Worm (Caenorhabditis elegans) whole organism, L1 larva: ENCODE measurements around the gene fbxa-182.

Experiments
- C04F5.9 ChIP-seq: sonication (generic microtip); optimal IDR thresholded peaks from 2 replicates; lab custom pipeline; 2016; ENCODE audit warnings: missing genetic modification characterization, missing compliant biosample characterization
- C16A3.4 ChIP-seq: fragments of 150-350 bp; optimal IDR thresholded peaks from 2 replicates; lab custom pipeline; 2014; ENCODE audit warnings: missing biosample characterization, missing genetic modification characterization
- F16B12.6 ChIP-seq: fragments of 150-350 bp; optimal IDR thresholded peaks from 2 replicates; lab custom pipeline; 2014; ENCODE audit warnings: missing biosample characterization, missing genetic modification characterization
- Y116A8C.19 ChIP-seq: sonication (generic microtip); optimal IDR thresholded peaks from 2 replicates; lab custom pipeline; 2016; ENCODE audit warnings: missing compliant biosample characterization, missing genetic modification characterization, borderline replicate concordance
- aha-1 ChIP-seq: fragments of 150-350 bp; optimal IDR thresholded peaks from 2 replicates; lab custom pipeline; 2014; ENCODE audit warnings: missing biosample characterization, missing genetic modification characterization
- aly-2 ChIP-seq: fragments of 150-350 bp; optimal IDR thresholded peaks from 2 replicates; lab custom pipeline; 2014; ENCODE audit warnings: missing biosample characterization, missing genetic modification characterization
- blmp-1 ChIP-seq: fragments of 150-350 bp; optimal IDR thresholded peaks from 2 replicates; lab custom pipeline; 2014; ENCODE audit warnings: missing biosample characterization, missing genetic modification characterization
- ceh-8 ChIP-seq: fragments of 200-800 bp; sonication (Bioruptor generic); optimal IDR thresholded peaks from 2 replicates; lab custom pipeline; 2018; ENCODE audit warnings: mild to moderate bottlenecking, missing genetic modification characterization, moderate library complexity, missing compliant biosample characterization
- ceh-82 ChIP-seq, 3 experiments: fragments of 150-350 bp in 1 of 3; sonication (generic microtip) in 2 of 3; optimal IDR thresholded peaks; 2 replicates each; lab custom pipeline; 2014 to 2017; ENCODE audit warnings: missing biosample characterization in 3 of 3, missing genetic modification characterization in 3 of 3
- ceh-88 ChIP-seq: fragments of 200-800 bp; sonication (Bioruptor generic); IDR thresholded peaks from 2 replicates; pipeline ENCODE4 v1.3.6; 2022; ENCODE audit warnings: missing genetic modification characterization, missing compliant biosample characterization
- ceh-90 ChIP-seq: sonication (generic microtip); optimal IDR thresholded peaks from 2 replicates; lab custom pipeline; 2016; ENCODE audit warnings: missing genetic modification characterization, missing compliant biosample characterization
- dpl-1 ChIP-seq, 3 experiments: fragments of 150-350 bp in 2 of 3; sonication (generic microtip) in 1 of 3; optimal IDR thresholded peaks; 2 replicates each; lab custom pipeline; 2014 to 2017; ENCODE audit warnings: missing biosample characterization in 3 of 3, missing genetic modification characterization in 3 of 3, missing genetic modification reagents in 3 of 3
- dsc-1 ChIP-seq: sonication (generic microtip); optimal IDR thresholded peaks from 2 replicates; lab custom pipeline; 2016; ENCODE audit warnings: mild to moderate bottlenecking, missing genetic modification characterization, missing compliant biosample characterization
- efl-1 ChIP-seq, 4 experiments: fragments of 150-350 bp; optimal IDR thresholded peaks in 3 of 4; peaks in 1 of 4; 1 replicate in 1 of 4; 2 replicates in 3 of 4; lab custom pipeline; 2014; ENCODE audit warnings: missing biosample characterization in 2 of 4, missing genetic modification characterization in 2 of 4, missing genetic modification reagents in 2 of 4
- efl-3 ChIP-seq: fragments of 200-800 bp; sonication (Bioruptor generic); optimal IDR thresholded peaks from 2 replicates; lab custom pipeline; 2018; ENCODE audit warnings: mild to moderate bottlenecking, missing genetic modification characterization, missing compliant biosample characterization
- egl-13 ChIP-seq: sonication (generic microtip); optimal IDR thresholded peaks from 2 replicates; lab custom pipeline; 2016; ENCODE audit warnings: missing genotype, missing genetic modification reagents, missing genetic modification characterization, missing compliant biosample characterization
- egl-27 ChIP-seq, 2 experiments: fragments of 150-350 bp in 1 of 2; sonication (generic microtip); optimal IDR thresholded peaks; 3 replicates each; lab custom pipeline; 2017 to 2018; ENCODE audit warnings: missing biosample characterization in 2 of 2, missing genetic modification characterization in 2 of 2, missing genetic modification reagents in 2 of 2
- ets-5 ChIP-seq: fragments of 200-800 bp; sonication (Bioruptor generic); IDR thresholded peaks from 2 replicates; pipeline ENCODE4 v1.3.6; 2022; ENCODE audit warnings: missing genetic modification characterization, missing compliant biosample characterization
- fkh-10 ChIP-seq: sonication (generic microtip); optimal IDR thresholded peaks from 2 replicates; lab custom pipeline; 2017; ENCODE audit warnings: missing biosample characterization, missing genetic modification reagents, missing genetic modification characterization
- fkh-4 ChIP-seq: sonication (generic microtip); optimal IDR thresholded peaks from 2 replicates; lab custom pipeline; 2016; ENCODE audit warnings: missing compliant biosample characterization, missing genetic modification characterization, borderline replicate concordance
- fos-1 ChIP-seq: fragments of 150-350 bp; optimal IDR thresholded peaks from 2 replicates; lab custom pipeline; 2014; ENCODE audit warnings: missing biosample characterization, missing genetic modification characterization
- grh-1 ChIP-seq: fragments of 200-800 bp; sonication (Bioruptor generic); IDR thresholded peaks from 2 replicates; pipeline ENCODE4 v1.3.6; 2022; ENCODE audit warnings: missing genetic modification reagents, missing genetic modification characterization, missing compliant biosample characterization
- hlh-17 ChIP-seq: fragments of 200-800 bp; sonication (Bioruptor generic); optimal IDR thresholded peaks from 2 replicates; lab custom pipeline; 2018; ENCODE audit warnings: missing genetic modification characterization, mild to moderate bottlenecking, missing compliant biosample characterization, moderate library complexity, borderline replicate concordance
- hlh-4 ChIP-seq: sonication (generic microtip); optimal IDR thresholded peaks from 2 replicates; lab custom pipeline; 2016; ENCODE audit warnings: mild to moderate bottlenecking, missing genetic modification characterization, missing compliant biosample characterization
- irx-1 ChIP-seq: sonication (generic microtip); optimal IDR thresholded peaks from 2 replicates; lab custom pipeline; 2016; ENCODE audit warnings: missing genetic modification characterization, missing compliant biosample characterization
- isw-1 ChIP-seq: fragments of 200-800 bp; sonication (Bioruptor generic); IDR thresholded peaks from 2 replicates; pipeline ENCODE4 v1.3.6; 2022; ENCODE audit warnings: missing genetic modification characterization, missing compliant biosample characterization
- jun-1 ChIP-seq: fragments of 150-350 bp; optimal IDR thresholded peaks from 2 replicates; lab custom pipeline; 2014; ENCODE audit warnings: missing biosample characterization, missing genetic modification reagents, missing genetic modification characterization
- lin-13 ChIP-seq: fragments of 150-350 bp; optimal IDR thresholded peaks from 2 replicates; lab custom pipeline; 2014; ENCODE audit warnings: missing biosample characterization, missing genetic modification reagents, missing genetic modification characterization
- lin-14 ChIP-seq: fragments of 200-800 bp; sonication (Bioruptor generic); optimal IDR thresholded peaks from 2 replicates; lab custom pipeline; 2018; ENCODE audit warnings: mild to moderate bottlenecking, missing genetic modification characterization, moderate library complexity, missing compliant biosample characterization
- lin-39 ChIP-seq: fragments of 150-350 bp; optimal IDR thresholded peaks from 2 replicates; lab custom pipeline; 2014; ENCODE audit warnings: missing biosample characterization, missing genetic modification reagents, missing genetic modification characterization
- lir-3 ChIP-seq: sonication (generic microtip); optimal IDR thresholded peaks from 2 replicates; lab custom pipeline; 2016; ENCODE audit warnings: mild to moderate bottlenecking, missing genetic modification characterization, moderate library complexity, missing compliant biosample characterization; ENCODE audit not compliant: poor library complexity
- lsy-2 ChIP-seq, 2 experiments: fragments of 150-350 bp; optimal IDR thresholded peaks; 2 replicates each; lab custom pipeline; 2014; ENCODE audit warnings: missing biosample characterization in 2 of 2, missing genetic modification characterization in 2 of 2
- mab-9 ChIP-seq: fragments of 200-800 bp; sonication (Bioruptor generic); IDR thresholded peaks from 2 replicates; pipeline ENCODE4 v1.3.6; 2022; ENCODE audit warnings: missing genetic modification reagents, missing genetic modification characterization, missing compliant biosample characterization
- mef-2 ChIP-seq: fragments of 150-350 bp; optimal IDR thresholded peaks from 2 replicates; lab custom pipeline; 2014; ENCODE audit warnings: missing biosample characterization, missing genetic modification characterization
- nhr-11 ChIP-seq: fragments of 150-350 bp; optimal IDR thresholded peaks from 2 replicates; lab custom pipeline; 2014; ENCODE audit warnings: missing biosample characterization, missing genetic modification characterization
- nhr-12 ChIP-seq: sonication (generic microtip); optimal IDR thresholded peaks from 2 replicates; lab custom pipeline; 2017; ENCODE audit warnings: missing biosample characterization, missing genetic modification characterization
- nhr-237 ChIP-seq: fragments of 150-350 bp; optimal IDR thresholded peaks from 2 replicates; lab custom pipeline; 2014; ENCODE audit warnings: missing biosample characterization, missing genetic modification characterization
- nhr-76 ChIP-seq: sonication (generic microtip); optimal IDR thresholded peaks from 2 replicates; lab custom pipeline; 2017; ENCODE audit warnings: missing biosample characterization, missing genetic modification characterization
- nhr-77 ChIP-seq: fragments of 150-350 bp; optimal IDR thresholded peaks from 2 replicates; lab custom pipeline; 2014; ENCODE audit warnings: missing biosample characterization, missing genetic modification characterization
- nhr-85 ChIP-seq: sonication (generic microtip); peaks from one replicate; lab custom pipeline; 2016; ENCODE audit warnings: missing genetic modification characterization, inconsistent platforms, missing compliant biosample characterization
- nhr-90 ChIP-seq: sonication (generic microtip); optimal IDR thresholded peaks from 2 replicates; lab custom pipeline; 2016; ENCODE audit warnings: mild to moderate bottlenecking, missing genetic modification characterization, missing compliant biosample characterization; ENCODE audit not compliant: poor library complexity
- pax-3 ChIP-seq: fragments of 200-800 bp; sonication (Bioruptor generic); optimal IDR thresholded peaks from 2 replicates; lab custom pipeline; 2018; ENCODE audit warnings: mild to moderate bottlenecking, missing genetic modification characterization, moderate library complexity, missing compliant biosample characterization
- pqm-1 ChIP-seq: sonication (generic microtip); optimal IDR thresholded peaks from 3 replicates; lab custom pipeline; 2017; ENCODE audit warnings: missing biosample characterization, missing genetic modification characterization
- rnt-1 ChIP-seq: sonication (generic microtip); optimal IDR thresholded peaks from 2 replicates; lab custom pipeline; 2016; ENCODE audit warnings: mild to moderate bottlenecking, missing genetic modification characterization, moderate library complexity, missing compliant biosample characterization
- snu-23 ChIP-seq: sonication (generic microtip); optimal IDR thresholded peaks from 2 replicates; lab custom pipeline; 2016; ENCODE audit warnings: missing genetic modification characterization, missing compliant biosample characterization
- sptf-1 ChIP-seq: fragments of 150-350 bp; optimal IDR thresholded peaks from 2 replicates; lab custom pipeline; 2014; ENCODE audit warnings: missing biosample characterization, missing genetic modification characterization
- swsn-7 ChIP-seq: sonication (generic microtip); optimal IDR thresholded peaks from 2 replicates; lab custom pipeline; 2016; ENCODE audit warnings: missing genetic modification characterization, missing compliant biosample characterization
- tlp-1 ChIP-seq: fragments of 150-350 bp; optimal IDR thresholded peaks from 2 replicates; lab custom pipeline; 2014; ENCODE audit warnings: missing biosample characterization, missing genetic modification characterization
- unc-30 ChIP-seq: sonication (generic microtip); optimal IDR thresholded peaks from 2 replicates; lab custom pipeline; 2017; ENCODE audit warnings: missing biosample characterization, missing genetic modification characterization
- unc-62 ChIP-seq: fragments of 150-350 bp; optimal IDR thresholded peaks from 2 replicates; lab custom pipeline; 2014; ENCODE audit warnings: missing biosample characterization, missing genetic modification reagents, missing genetic modification characterization
- unc-98 ChIP-seq: fragments of 200-800 bp; sonication (Bioruptor generic); IDR thresholded peaks from 2 replicates; pipeline ENCODE4 v1.3.6; 2022; ENCODE audit warnings: missing genetic modification characterization, missing compliant biosample characterization
- zag-1 ChIP-seq: fragments of 150-350 bp; optimal IDR thresholded peaks from 2 replicates; lab custom pipeline; 2014; ENCODE audit warnings: missing biosample characterization, missing genetic modification characterization
- ztf-11 ChIP-seq, 2 experiments: sonication (generic microtip); optimal IDR thresholded peaks; 2 replicates each; lab custom pipeline; 2016 to 2017; ENCODE audit warnings: missing genetic modification characterization in 2 of 2, missing biosample characterization in 1 of 2, missing compliant biosample characterization in 1 of 2

The fbxa-182 gene

ce11 chrII:2378465-2379009 is 34.0 kb downstream of the fbxa-182 start:
- no peak for TF ChIP-seq nhr-11
- TF ChIP-seq egl-13 (tag; lab: Kevin White, UChicago), result peak; percentile 94
- TF ChIP-seq rnt-1, result no peak
- no peak for TF ChIP-seq ceh-82 (tag; optimal IDR thresholded peaks at IDR 0.05; lab: Kevin White, UChicago)
- no peak for TF ChIP-seq unc-30 (tag; lab: Kevin White, UChicago)
- TF ChIP-seq irx-1 (tag; lab: Kevin White, UChicago), result no peak
- no peak for TF ChIP-seq C16A3.4
- TF ChIP-seq lin-39 (tag; lab: Kevin White, UChicago), result no peak
- peak in 1 of 2 experiments; percentile 69 for TF ChIP-seq egl-27 (tag; optimal IDR thresholded peaks at IDR 0.05; lab: Kevin White, UChicago)
- no peak for TF ChIP-seq nhr-237 (tag; lab: Kevin White, UChicago)
- no peak for TF ChIP-seq fos-1 (tag; lab: Kevin White, UChicago)
- no peak for TF ChIP-seq aha-1 (tag; lab: Kevin White, UChicago)
- no peak for TF ChIP-seq F16B12.6
- TF ChIP-seq nhr-85 (tag; lab: Kevin White, UChicago), result no peak
- TF ChIP-seq jun-1 (tag; lab: Kevin White, UChicago), result peak; percentile 92
- no peak for TF ChIP-seq lir-3 (tag; lab: Kevin White, UChicago)
- TF ChIP-seq unc-62 (GFP tag; lab: Kevin White, UChicago), result no peak
- TF ChIP-seq grh-1 (GFP tag; lab: Robert Waterston, UW), result no peak
- no peak for TF ChIP-seq efl-1 (optimal IDR thresholded peaks at IDR 0.05; lab: Kevin White, UChicago)
- peak in 1 of 2 experiments; percentile 80 for TF ChIP-seq efl-1 (GFP tag; optimal IDR thresholded peaks at IDR 0.05 in 1 of 2; lab: Kevin White, UChicago)
- TF ChIP-seq ceh-8 (GFP tag; lab: Kevin White, UChicago), result no peak
- TF ChIP-seq tlp-1 (tag; lab: Kevin White, UChicago), result peak; percentile 60
- TF ChIP-seq nhr-90 (tag; lab: Kevin White, UChicago), result peak; percentile 59
- no peak for TF ChIP-seq snu-23
- no peak for TF ChIP-seq efl-3 (GFP tag; lab: Kevin White, UChicago)
- TF ChIP-seq hlh-17 (GFP tag; lab: Kevin White, UChicago), result no peak
- no peak for TF ChIP-seq isw-1 (GFP tag; lab: Robert Waterston, UW)
- TF ChIP-seq hlh-4 (tag; lab: Kevin White, UChicago), result no peak
- TF ChIP-seq lin-14 (GFP tag; lab: Kevin White, UChicago), result peak; percentile 33
- TF ChIP-seq C04F5.9 (tag; lab: Kevin White, UChicago), result no peak
- no peak for TF ChIP-seq nhr-76 (tag; lab: Kevin White, UChicago)
- peak; percentile 90 for TF ChIP-seq pax-3 (tag; lab: Kevin White, UChicago)
- TF ChIP-seq mab-9, result no peak
- peak; percentile 46 to 85 for TF ChIP-seq lsy-2 (tag; optimal IDR thresholded peaks at IDR 0.05; lab: Kevin White, UChicago)
- TF ChIP-seq lin-13 (GFP tag; lab: Kevin White, UChicago), result no peak
- no peak for TF ChIP-seq unc-98 (GFP tag; lab: Robert Waterston, UW)
- TF ChIP-seq blmp-1 (tag; lab: Kevin White, UChicago), result no peak
- no peak for TF ChIP-seq dpl-1 (GFP tag; optimal IDR thresholded peaks at IDR 0.05; lab: Kevin White, UChicago)
- TF ChIP-seq fkh-10 (GFP tag; lab: Kevin White, UChicago), result no peak
- no peak for TF ChIP-seq nhr-77 (tag; lab: Kevin White, UChicago)
- no peak for TF ChIP-seq nhr-12 (tag; lab: Kevin White, UChicago)
- no peak for TF ChIP-seq mef-2 (tag; lab: Kevin White, UChicago)
- TF ChIP-seq zag-1 (tag; lab: Kevin White, UChicago), result no peak
- no peak for TF ChIP-seq ets-5 (GFP tag; lab: Robert Waterston, UW)
- TF ChIP-seq dsc-1 (tag; lab: Kevin White, UChicago), result no peak
- TF ChIP-seq pqm-1 (tag; lab: Kevin White, UChicago), result peak; percentile 96
- no peak for TF ChIP-seq swsn-7 (tag; lab: Kevin White, UChicago)
- no peak for TF ChIP-seq sptf-1 (tag; lab: Kevin White, UChicago)
- no peak for TF ChIP-seq ceh-90 (tag; lab: Kevin White, UChicago)
- TF ChIP-seq ztf-11 (tag; optimal IDR thresholded peaks at IDR 0.05; lab: Kevin White, UChicago), result no peak
- no peak for TF ChIP-seq aly-2 (tag; lab: Kevin White, UChicago)
- no peak for TF ChIP-seq Y116A8C.19
- TF ChIP-seq ceh-88, result no peak
- TF ChIP-seq fkh-4 (tag; lab: Kevin White, UChicago), result no peak
